Fruit fly (Drosophila melanogaster): ENCODE measurements around the gene Sms.

Sms gene

dm6 chr3L:12266343-12267287 lies 10.4 kb downstream of the Sms start, which contains the start of gene app (continued):
- TF ChIP-seq PHDP (tag; optimal IDR thresholded peaks at IDR 0.05): peak; percentile 89
- TF ChIP-seq dysf (GFP tag; IDR thresholded peaks at IDR 0.05): peak; percentile 93
- TF ChIP-seq gcm2 (GFP tag; optimal IDR thresholded peaks at IDR 0.05): peak; percentile 40
- TF ChIP-seq tap (tag; optimal IDR thresholded peaks at IDR 0.05): peak; percentile 82
- TF ChIP-seq zfh1 (GFP tag; IDR thresholded peaks at IDR 0.05): peak; percentile 94
- peak; percentile 81 for TF ChIP-seq ind (GFP tag; optimal IDR thresholded peaks at IDR 0.05)
- peak; percentile 11 for TF ChIP-seq en (GFP tag; optimal IDR thresholded peaks at IDR 0.05)
- TF ChIP-seq usp (GFP tag; optimal IDR thresholded peaks at IDR 0.05): no peak
- peak; percentile 88 for TF ChIP-seq ase (GFP tag; IDR thresholded peaks at IDR 0.05)
- TF ChIP-seq Optix (GFP tag; IDR thresholded peaks at IDR 0.05): peak; percentile 92
- TF ChIP-seq ci (GFP tag; IDR thresholded peaks at IDR 0.05): peak; percentile 94
- TF ChIP-seq CG7963 (GFP tag; IDR thresholded peaks at IDR 0.05; ENCODE audit: partially characterized antibody): no peak
- TF ChIP-seq fru (optimal IDR thresholded peaks at IDR 0.05): no peak
- peak; percentile 47 for TF ChIP-seq stwl (tag; optimal IDR thresholded peaks at IDR 0.05)
- TF ChIP-seq bcd (GFP tag; optimal IDR thresholded peaks at IDR 0.05): peak; percentile 92
- TF ChIP-seq CG5180 (GFP tag; optimal IDR thresholded peaks at IDR 0.05): peak; percentile 69
- TF ChIP-seq CG9437 (GFP tag; optimal IDR thresholded peaks at IDR 0.05): peak; percentile 80
- TF ChIP-seq nom (GFP tag; optimal IDR thresholded peaks at IDR 0.05): peak; percentile 52
- TF ChIP-seq Xrp1 (GFP tag; IDR thresholded peaks at IDR 0.05): peak; percentile 95
- no peak for TF ChIP-seq cad (GFP tag; optimal IDR thresholded peaks at IDR 0.05)
- TF ChIP-seq CG11085 (GFP tag; IDR thresholded peaks at IDR 0.05): peak; percentile 79
- TF ChIP-seq scrt (GFP tag; optimal IDR thresholded peaks at IDR 0.05): peak; percentile 80
- TF ChIP-seq CG8765 (GFP tag; IDR thresholded peaks at IDR 0.05): no peak; the same call in none of the 2 replicates
- TF ChIP-seq dm (GFP tag; optimal IDR thresholded peaks at IDR 0.05): peak; percentile 33
- TF ChIP-seq CG43689 (GFP tag; IDR thresholded peaks at IDR 0.05): peak; percentile 80
- peak; percentile 63 to 83 for TF ChIP-seq bsh (GFP tag; optimal IDR thresholded peaks at IDR 0.05)
- TF ChIP-seq CG12104 (GFP tag; optimal IDR thresholded peaks at IDR 0.05): peak; percentile 90
- peak; percentile 82 for TF ChIP-seq CG1602 (GFP tag; optimal IDR thresholded peaks at IDR 0.05)
- TF ChIP-seq CG2116 (GFP tag; optimal IDR thresholded peaks at IDR 0.05): peak; percentile 78
- TF ChIP-seq CG10543 (GFP tag; optimal IDR thresholded peaks at IDR 0.05): peak; percentile 95
- TF ChIP-seq gfzf (GFP tag; optimal IDR thresholded peaks at IDR 0.05): peak; percentile 66
- peak; percentile 87 for TF ChIP-seq Gug (GFP tag; IDR thresholded peaks at IDR 0.05)
- TF ChIP-seq sens-2 (GFP tag; IDR thresholded peaks at IDR 0.05): peak; percentile 62; the same call in 1 of the 2 replicates
- peak; percentile 84 for TF ChIP-seq wdn (GFP tag; IDR thresholded peaks at IDR 0.05)
- TF ChIP-seq Atf-2 (GFP tag; optimal IDR thresholded peaks at IDR 0.05): peak; percentile 76
- TF ChIP-seq Doc2 (GFP tag; IDR thresholded peaks at IDR 0.05): no peak
- TF ChIP-seq HLH3B (GFP tag; IDR thresholded peaks at IDR 0.05): peak; percentile 94
- peak; percentile 41 for TF ChIP-seq CG11398 (GFP tag; optimal IDR thresholded peaks at IDR 0.05)
- TF ChIP-seq Ada2b (GFP tag; IDR thresholded peaks at IDR 0.05): peak; percentile 84
- peak; percentile 80; the same call in 1 of the 3 replicates for TF ChIP-seq CG3726 (GFP tag; IDR thresholded peaks at IDR 0.05)
- no peak for TF ChIP-seq CG10565 (GFP tag; optimal IDR thresholded peaks at IDR 0.05)
- TF ChIP-seq CG11723 (GFP tag; optimal IDR thresholded peaks at IDR 0.05): peak; percentile 74
- peak; percentile 56 for TF ChIP-seq CG2875 (GFP tag; optimal IDR thresholded peaks at IDR 0.05)
- TF ChIP-seq repo (GFP tag; optimal IDR thresholded peaks at IDR 0.05): peak; percentile 60
- peak; percentile 84 for TF ChIP-seq zen (tag; optimal IDR thresholded peaks at IDR 0.05)
- peak; percentile 75 for TF ChIP-seq CG17802 (tag; optimal IDR thresholded peaks at IDR 0.05)
- TF ChIP-seq CG12769 (tag; optimal IDR thresholded peaks at IDR 0.05): peak; percentile 90
- peak; percentile 84 for TF ChIP-seq CG17829 (tag; optimal IDR thresholded peaks at IDR 0.05)
- TF ChIP-seq CG4707 (GFP tag; optimal IDR thresholded peaks at IDR 0.05): peak; percentile 71

Data from whole organism, embryonic.